Fruit fly (Drosophila melanogaster) whole organism, embryonic: ENCODE data around the gene CG10226.

Experiments
- Bdp1 ChIP-seq: fragments of 200-800 bp; sonication (Bioruptor generic); optimal IDR thresholded peaks from 3 replicates; lab custom pipeline; 2016; ENCODE audit warnings: missing biosample characterization, missing genetic modification characterization
- Blimp-1 ChIP-seq: fragments of 200-800 bp; sonication (Bioruptor generic); optimal IDR thresholded peaks from 3 replicates; lab custom pipeline; 2018; ENCODE audit warnings: missing biosample characterization, missing genetic modification characterization, mild to moderate bottlenecking, moderate library complexity, missing genetic modification reagents
- CG10959 ChIP-seq: fragments of 200-800 bp; sonication (Bioruptor generic); IDR thresholded peaks from 2 replicates; pipeline ENCODE4 v1.3.6; 2022; ENCODE audit warnings: missing biosample characterization, missing genetic modification characterization
- CG11085 ChIP-seq: fragments of 200-800 bp; sonication (Bioruptor generic); IDR thresholded peaks from 2 replicates; pipeline ENCODE4 v1.3.6; 2022; ENCODE audit warnings: missing biosample characterization, missing genetic modification characterization
- CG11560 ChIP-seq: fragments of 200-800 bp; sonication (Bioruptor generic); IDR thresholded peaks from 3 replicates; pipeline ENCODE4 v1.3.6; 2022; ENCODE audit warnings: missing biosample characterization, missing genetic modification characterization
- CG11723 ChIP-seq: fragments of 200-800 bp; sonication (Bioruptor generic); optimal IDR thresholded peaks from 2 replicates; lab custom pipeline; 2017; ENCODE audit warnings: missing biosample characterization, mild to moderate bottlenecking, missing genetic modification characterization
- CG12942 ChIP-seq: fragments of 200-800 bp; sonication (Bioruptor generic); optimal IDR thresholded peaks from 3 replicates; lab custom pipeline; 2016; ENCODE audit warnings: missing biosample characterization, missing genetic modification characterization
- CG13624 ChIP-seq: fragments of 200-800 bp; sonication (Bioruptor generic); optimal IDR thresholded peaks from 2 replicates; lab custom pipeline; 2016; ENCODE audit warnings: missing biosample characterization, missing genetic modification characterization
- CG15269 ChIP-seq: fragments of 200-800 bp; sonication (Bioruptor generic); optimal IDR thresholded peaks from 2 replicates; lab custom pipeline; 2018; ENCODE audit warnings: missing biosample characterization, mild to moderate bottlenecking, missing genetic modification characterization, moderate library complexity
- CG1647 ChIP-seq: fragments of 200-800 bp; sonication (Bioruptor generic); optimal IDR thresholded peaks from 3 replicates; lab custom pipeline; 2016; ENCODE audit warnings: missing biosample characterization, missing genetic modification characterization
- CG16815 ChIP-seq: fragments of 200-800 bp; sonication (Bioruptor generic); optimal IDR thresholded peaks from 3 replicates; lab custom pipeline; 2017; ENCODE audit warnings: missing biosample characterization, mild to moderate bottlenecking, missing genetic modification characterization
- CG17829 ChIP-seq: fragments of 200-800 bp; optimal IDR thresholded peaks from 2 replicates; lab custom pipeline; 2019; ENCODE audit warnings: missing biosample characterization, mild to moderate bottlenecking, missing genetic modification characterization, moderate library complexity
- CG17912 ChIP-seq: fragments of 200-800 bp; sonication (Bioruptor generic); optimal IDR thresholded peaks from 2 replicates; lab custom pipeline; 2018; ENCODE audit warnings: missing biosample characterization, mild to moderate bottlenecking, missing genetic modification characterization
- CG18619 ChIP-seq: fragments of 200-800 bp; sonication (Bioruptor generic); optimal IDR thresholded peaks from 3 replicates; lab custom pipeline; 2017; ENCODE audit warnings: missing biosample characterization, mild to moderate bottlenecking, missing genetic modification characterization
- CG2116 ChIP-seq: fragments of 200-800 bp; sonication (Bioruptor generic); optimal IDR thresholded peaks from 3 replicates; lab custom pipeline; 2018; ENCODE audit warnings: missing biosample characterization, mild to moderate bottlenecking, missing genetic modification characterization
- CG2202 ChIP-seq: fragments of 200-800 bp; sonication (Bioruptor generic); optimal IDR thresholded peaks from 2 replicates; lab custom pipeline; 2018; ENCODE audit warnings: missing biosample characterization, mild to moderate bottlenecking, missing genetic modification characterization
- CG4617 ChIP-seq: fragments of 200-800 bp; sonication (Bioruptor generic); optimal IDR thresholded peaks from 3 replicates; lab custom pipeline; 2016; ENCODE audit warnings: missing biosample characterization, missing genetic modification characterization, borderline replicate concordance
- CG6254 ChIP-seq: fragments of 200-800 bp; sonication (Bioruptor generic); optimal IDR thresholded peaks from 3 replicates; lab custom pipeline; 2017; ENCODE audit warnings: mild to moderate bottlenecking, missing biosample characterization, missing genetic modification reagents, missing genetic modification characterization
- CG6272 ChIP-seq: fragments of 200-800 bp; sonication (Bioruptor generic); IDR thresholded peaks from 2 replicates; pipeline ENCODE4 v1.3.6; 2022; ENCODE audit warnings: missing biosample characterization, missing genetic modification characterization
- CG6765 ChIP-seq: fragments of 200-800 bp; sonication (Bioruptor generic); optimal IDR thresholded peaks from 3 replicates; lab custom pipeline; 2017; ENCODE audit warnings: missing biosample characterization, mild to moderate bottlenecking, missing genetic modification characterization
- CG8944 ChIP-seq: fragments of 200-800 bp; sonication (Bioruptor generic); optimal IDR thresholded peaks from 3 replicates; lab custom pipeline; 2016; ENCODE audit warnings: missing biosample characterization, missing genetic modification characterization
- CG9727 ChIP-seq: fragments of 200-800 bp; sonication (Bioruptor generic); optimal IDR thresholded peaks from 3 replicates; lab custom pipeline; 2017; ENCODE audit warnings: missing biosample characterization, mild to moderate bottlenecking, missing genetic modification characterization
- D19B ChIP-seq: fragments of 200-800 bp; sonication (Bioruptor generic); optimal IDR thresholded peaks from 2 replicates; lab custom pipeline; 2017; ENCODE audit warnings: missing biosample characterization, mild to moderate bottlenecking, missing genetic modification characterization
- Dek ChIP-seq: fragments of 200-800 bp; sonication (Bioruptor generic); optimal IDR thresholded peaks from 3 replicates; lab custom pipeline; 2019; ENCODE audit warnings: missing biosample characterization, mild to moderate bottlenecking, missing genetic modification characterization, moderate library complexity
- E2f2 ChIP-seq: fragments of 200-800 bp; sonication (Bioruptor generic); IDR thresholded peaks from 2 replicates; pipeline ENCODE4 v1.3.6; 2022; ENCODE audit warnings: missing biosample characterization, missing genetic modification characterization
- GATAe ChIP-seq: fragments of 200-800 bp; sonication (Bioruptor generic); conservative IDR thresholded peaks from 2 replicates; pipeline ENCODE4 v1.3.6; 2022; ENCODE audit warnings: missing biosample characterization, missing genetic modification characterization
- Gsc ChIP-seq: fragments of 200-800 bp; sonication (Bioruptor generic); IDR thresholded peaks from 2 replicates; pipeline ENCODE4 v1.3.6; 2022; ENCODE audit warnings: missing biosample characterization, missing genetic modification characterization
- HLH54F ChIP-seq: fragments of 200-800 bp; sonication (Bioruptor generic); optimal IDR thresholded peaks from 3 replicates; lab custom pipeline; 2016; ENCODE audit warnings: missing biosample characterization, missing genetic modification characterization
- HmgZ ChIP-seq: fragments of 200-800 bp; sonication (Bioruptor generic); optimal IDR thresholded peaks from 2 replicates; lab custom pipeline; 2018; ENCODE audit warnings: missing biosample characterization, mild to moderate bottlenecking, missing genetic modification characterization
- Hr3 ChIP-seq: fragments of 200-800 bp; sonication (Bioruptor generic); optimal IDR thresholded peaks from 3 replicates; lab custom pipeline; 2016; ENCODE audit warnings: missing biosample characterization, missing genetic modification characterization
- Max ChIP-seq: fragments of 200-800 bp; sonication (Bioruptor generic); optimal IDR thresholded peaks from 2 replicates; lab custom pipeline; 2016; ENCODE audit warnings: missing biosample characterization, mild to moderate bottlenecking, missing genetic modification characterization
- Rfx ChIP-seq: fragments of 200-800 bp; sonication (Bioruptor generic); IDR thresholded peaks from 2 replicates; pipeline ENCODE4 v1.3.6; 2022; ENCODE audit warnings: missing biosample characterization, missing genetic modification characterization
- Side ChIP-seq: fragments of 200-800 bp; sonication (Bioruptor generic); optimal IDR thresholded peaks from 2 replicates; lab custom pipeline; 2016; ENCODE audit warnings: missing biosample characterization, missing genetic modification characterization
- Six4 ChIP-seq: fragments of 200-800 bp; sonication (Bioruptor generic); optimal IDR thresholded peaks from 2 replicates; lab custom pipeline; 2016; ENCODE audit warnings: missing biosample characterization, missing genetic modification characterization
- Sry-δ ChIP-seq: fragments of 200-800 bp; sonication (Bioruptor generic); optimal IDR thresholded peaks from 2 replicates; lab custom pipeline; 2016; ENCODE audit warnings: missing biosample characterization, missing genetic modification characterization
- Ssrp ChIP-seq: fragments of 200-800 bp; sonication (Bioruptor generic); optimal IDR thresholded peaks from 2 replicates; lab custom pipeline; 2018; ENCODE audit warnings: missing biosample characterization, mild to moderate bottlenecking, missing genetic modification characterization, moderate library complexity
- Usf ChIP-seq: fragments of 200-800 bp; sonication (Bioruptor generic); optimal IDR thresholded peaks from 2 replicates; lab custom pipeline; 2017; ENCODE audit warnings: missing genotype, missing biosample characterization, missing genetic modification characterization
- YL-1 ChIP-seq: fragments of 200-800 bp; sonication (Bioruptor generic); optimal IDR thresholded peaks from 3 replicates; lab custom pipeline; 2017; ENCODE audit warnings: missing biosample characterization, mild to moderate bottlenecking, missing genetic modification characterization
- ash1 ChIP-seq: fragments of 200-800 bp; sonication (Bioruptor generic); optimal IDR thresholded peaks from 2 replicates; lab custom pipeline; 2018; ENCODE audit warnings: missing biosample characterization, mild to moderate bottlenecking, missing genetic modification characterization
- bowl ChIP-seq: fragments of 200-800 bp; sonication (Bioruptor generic); IDR thresholded peaks from 2 replicates; pipeline ENCODE4 v1.3.6; 2022; ENCODE audit warnings: missing biosample characterization, missing genetic modification characterization
- cato ChIP-seq: fragments of 200-800 bp; sonication (Bioruptor generic); optimal IDR thresholded peaks from 2 replicates; lab custom pipeline; 2016; ENCODE audit warnings: missing biosample characterization, missing genetic modification characterization, borderline replicate concordance
- danr ChIP-seq: fragments of 200-800 bp; sonication (Bioruptor generic); IDR thresholded peaks from 2 replicates; pipeline ENCODE4 v1.3.6; 2022; ENCODE audit warnings: missing biosample characterization, missing genetic modification characterization
- dysf ChIP-seq: fragments of 200-800 bp; sonication (Bioruptor generic); IDR thresholded peaks from 3 replicates; pipeline ENCODE4 v1.3.6; 2022; ENCODE audit warnings: missing biosample characterization, missing genetic modification characterization
- ham ChIP-seq: fragments of 200-800 bp; sonication (Bioruptor generic); IDR thresholded peaks from 2 replicates; pipeline ENCODE4 v1.3.6; 2022; ENCODE audit warnings: missing biosample characterization, missing genetic modification characterization
- her ChIP-seq: fragments of 200-800 bp; sonication (Bioruptor generic); optimal IDR thresholded peaks from 2 replicates; lab custom pipeline; 2016; ENCODE audit warnings: missing biosample characterization, missing genetic modification characterization
- inv ChIP-seq: fragments of 200-800 bp; sonication (Bioruptor generic); IDR thresholded peaks from 2 replicates; pipeline ENCODE4 v1.3.6; 2022; ENCODE audit warnings: missing biosample characterization, missing genetic modification characterization; ENCODE audit not compliant: partially characterized antibody
- shn ChIP-seq: fragments of 200-800 bp; sonication (Bioruptor generic); optimal IDR thresholded peaks from 3 replicates; lab custom pipeline; 2016; ENCODE audit warnings: missing biosample characterization, missing genetic modification characterization
- trh ChIP-seq: fragments of 200-800 bp; sonication (Bioruptor generic); optimal IDR thresholded peaks from 2 replicates; lab custom pipeline; 2016; ENCODE audit warnings: missing biosample characterization, missing genetic modification characterization
- tup ChIP-seq: fragments of 200-800 bp; sonication (Bioruptor generic); optimal IDR thresholded peaks from 2 replicates; lab custom pipeline; 2016; ENCODE audit warnings: missing biosample characterization, mild to moderate bottlenecking, missing genetic modification characterization, moderate library complexity
- usp ChIP-seq: fragments of >200 bp; optimal IDR thresholded peaks from 2 replicates; lab custom pipeline; 2017; ENCODE audit warnings: missing biosample characterization, missing genetic modification characterization

CG10226 gene

DNA sequence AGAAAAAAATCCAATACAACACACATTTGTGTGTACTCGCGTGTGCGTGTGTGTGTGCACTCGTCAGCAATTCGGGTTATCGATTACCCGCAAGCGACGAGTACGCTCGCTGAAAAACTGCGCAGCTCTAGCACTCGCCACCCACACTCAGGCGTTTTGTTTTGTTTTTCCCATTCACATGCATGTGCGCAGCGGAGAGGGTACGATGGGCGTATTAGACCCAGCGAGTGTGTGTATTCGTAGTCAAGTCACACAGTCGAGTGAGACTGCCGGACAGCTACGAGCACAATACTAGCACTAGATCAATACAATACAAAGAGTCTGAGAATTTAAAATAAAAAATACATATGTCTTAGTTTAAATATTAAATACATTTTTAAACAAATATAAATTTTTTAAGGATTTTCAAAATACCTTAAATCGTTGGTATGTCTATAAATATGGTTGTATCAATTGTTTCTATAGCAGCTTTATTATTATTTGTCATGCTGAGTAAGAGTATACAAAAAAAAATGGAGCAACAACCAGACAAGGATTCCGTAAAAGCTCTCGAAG lies 54.9 kb downstream of the CG10226 start, which contains the start of the genes D19B and CG43293 (continued):
- peak; percentile 81 for TF ChIP-seq CG10959 (GFP tag; lab: Robert Waterston, UW)
- TF ChIP-seq CG11085: peak; percentile 88
- peak; percentile 86 for TF ChIP-seq CG9727 (GFP tag; lab: Kevin White, UChicago)
- peak; percentile 89 for TF ChIP-seq CG15269
- TF ChIP-seq HmgZ: peak; percentile 92
- TF ChIP-seq Side (GFP tag; lab: Kevin White, UChicago): peak; percentile 77
- TF ChIP-seq Sry-δ: peak; percentile 90
- TF ChIP-seq E2f2: peak; percentile 69
- peak; percentile 91 for TF ChIP-seq dysf
- TF ChIP-seq Gsc (GFP tag; lab: Robert Waterston, UW): no peak
- TF ChIP-seq YL-1 (GFP tag; lab: Kevin White, UChicago): peak; percentile 95
- TF ChIP-seq CG1647 (GFP tag; lab: Kevin White, UChicago): peak; percentile 83
- peak; percentile 88 for TF ChIP-seq bowl (GFP tag; lab: Robert Waterston, UW)
- TF ChIP-seq CG13624 (GFP tag; lab: Kevin White, UChicago): peak; percentile 90
- TF ChIP-seq Usf (GFP tag; lab: Kevin White, UChicago): peak; percentile 72
- TF ChIP-seq CG16815 (GFP tag; lab: Kevin White, UChicago): peak; percentile 74
- peak; percentile 89 for TF ChIP-seq CG17829
- TF ChIP-seq Six4 (GFP tag; lab: Kevin White, UChicago): peak; percentile 90
- TF ChIP-seq her: peak; percentile 88
- peak; percentile 91 for TF ChIP-seq CG12942 (GFP tag; lab: Kevin White, UChicago)
- peak; percentile 80 for TF ChIP-seq cato
- TF ChIP-seq ash1 (GFP tag; lab: Kevin White, UChicago): peak; percentile 78
- TF ChIP-seq Rfx (GFP tag; lab: Robert Waterston, UW): peak; percentile 97
- peak; percentile 77 for TF ChIP-seq CG6254 (GFP tag; lab: Kevin White, UChicago)
- peak; percentile 83 for TF ChIP-seq trh (GFP tag; lab: Kevin White, UChicago)
- TF ChIP-seq CG6765 (GFP tag; lab: Kevin White, UChicago): peak; percentile 81
- peak; percentile 82 for TF ChIP-seq CG11723 (GFP tag; lab: Kevin White, UChicago)
- TF ChIP-seq CG6272 (GFP tag; lab: Robert Waterston, UW): peak; percentile 81
- TF ChIP-seq inv (GFP tag; lab: Robert Waterston, UW): 0 out of 2 replicates have a peak, but pooled peaks have one; percentile 14
- peak; percentile 88 for TF ChIP-seq CG8944 (GFP tag; lab: Kevin White, UChicago)
- TF ChIP-seq CG2202: peak; percentile 75
- TF ChIP-seq GATAe (GFP tag; lab: Robert Waterston, UW): no peak; the same call in 1 of the 2 replicates
- TF ChIP-seq D19B (GFP tag; lab: Kevin White, UChicago): peak; percentile 100
- peak; percentile 78 for TF ChIP-seq danr (GFP tag; lab: Robert Waterston, UW)
- TF ChIP-seq CG11560 (tag; lab: Robert Waterston, UW): peak; percentile 72; the same call in 2 of the 3 replicates
- TF ChIP-seq Ssrp: peak; percentile 81
- no peak for TF ChIP-seq usp
- TF ChIP-seq Max (GFP tag; lab: Kevin White, UChicago): peak; percentile 78
- TF ChIP-seq HLH54F: peak; percentile 91
- peak; percentile 90 for TF ChIP-seq Dek (tag; lab: Kevin White, UChicago)
- peak; percentile 52 for TF ChIP-seq Bdp1
- peak; percentile 87 for TF ChIP-seq CG18619 (GFP tag; lab: Kevin White, UChicago)
- peak; percentile 72; the same call in 1 of the 2 replicates for TF ChIP-seq ham (GFP tag; lab: Robert Waterston, UW)
- peak; percentile 89 for TF ChIP-seq Hr3
- peak; percentile 82 for TF ChIP-seq CG4617 (GFP tag; lab: Kevin White, UChicago)
- TF ChIP-seq Blimp-1: peak; percentile 82
- peak; percentile 47 for TF ChIP-seq CG17912 (GFP tag; lab: Kevin White, UChicago)
- peak; percentile 85 for TF ChIP-seq shn
- peak; percentile 84 for TF ChIP-seq tup (GFP tag; lab: Kevin White, UChicago)
- peak; percentile 64 for TF ChIP-seq CG2116
